Worm (Caenorhabditis elegans) whole organism, late embryonic: ENCODE results near the gene hsp-4.

Experiments used
- hlh-30 ChIP-seq: sonication (generic microtip); optimal IDR thresholded peaks from 2 replicates; lab custom pipeline; 2017; ENCODE audit warnings: antibody characterized with exemption, missing genetic modification characterization, missing compliant biosample characterization; ENCODE audit not compliant: insufficient read depth
- mec-3 ChIP-seq: sonication (generic microtip); optimal IDR thresholded peaks from 2 replicates; lab custom pipeline; 2016; ENCODE audit warnings: borderline replicate concordance, missing genetic modification characterization, missing compliant biosample characterization
- nfya-1 ChIP-seq: sonication (generic microtip); optimal IDR thresholded peaks from 2 replicates; lab custom pipeline; 2017; ENCODE audit warnings: missing genetic modification characterization, mild to moderate bottlenecking, missing compliant biosample characterization, antibody characterized with exemption, moderate library complexity

- TF ChIP-seq hlh-30 (no peak), mec-3 (tag; lab: Kevin White, UChicago) (no peak), nfya-1 (tag; lab: Kevin White, UChicago) (no peak)
Observed at ce11 chrII:7385442-7385841, 33.0 kb upstream of the hsp-4 start, which contains the start of gene sre-3.
